Fruit fly (Drosophila melanogaster): ENCODE results near the gene Fkbp39.

Fkbp39 gene

DNA sequence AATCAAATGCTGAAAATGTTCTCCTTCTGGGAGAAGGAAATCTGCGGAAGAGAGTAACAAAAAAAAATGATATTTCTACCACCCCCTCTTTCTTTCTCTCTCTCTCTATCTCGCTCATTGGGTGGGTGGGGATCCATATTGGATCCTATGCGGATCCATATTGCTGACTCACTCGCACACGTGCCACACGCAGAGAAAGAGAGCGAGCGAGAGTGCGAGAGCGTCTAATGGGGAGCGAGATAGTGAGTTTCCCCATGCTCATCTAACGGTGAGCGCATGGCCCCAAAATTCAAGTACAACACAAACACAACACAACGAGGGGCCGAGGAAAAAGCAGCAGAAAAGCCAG, 46.3 kb downstream of the Fkbp39 start (continued):
- TF ChIP-seq Med (GFP tag): peak; percentile 64
- TF ChIP-seq CG10654 (GFP tag; optimal IDR thresholded peaks at IDR 0.05): no peak
- no peak for TF ChIP-seq Rfx (GFP tag; IDR thresholded peaks at IDR 0.05)
- TF ChIP-seq Hmr (GFP tag; optimal IDR thresholded peaks at IDR 0.05): peak; percentile 35
- no peak for TF ChIP-seq CG17186 (GFP tag; optimal IDR thresholded peaks at IDR 0.05)
- TF ChIP-seq ind (GFP tag; optimal IDR thresholded peaks at IDR 0.05): no peak
- TF ChIP-seq CG10979 (tag; optimal IDR thresholded peaks at IDR 0.05): no peak
- TF ChIP-seq CG7987 (GFP tag; optimal IDR thresholded peaks at IDR 0.05): peak; percentile 9
- TF ChIP-seq Trl (optimal IDR thresholded peaks at IDR 0.05): peak; percentile 88 to 92
- peak; percentile 38 for TF ChIP-seq Trl (GFP tag; optimal IDR thresholded peaks at IDR 0.05)
- no peak for TF ChIP-seq prd (optimal IDR thresholded peaks at IDR 0.05)
- no peak for TF ChIP-seq prd (GFP tag; IDR thresholded peaks at IDR 0.05)
- no peak for TF ChIP-seq CG11085 (GFP tag; IDR thresholded peaks at IDR 0.05)
- no peak for TF ChIP-seq CG6175 (GFP tag; IDR thresholded peaks at IDR 0.05)
- no peak for TF ChIP-seq danr (GFP tag; IDR thresholded peaks at IDR 0.05)
- no peak for TF ChIP-seq D19A (tag; optimal IDR thresholded peaks at IDR 0.05)
- TF ChIP-seq CG1529 (GFP tag; optimal IDR thresholded peaks at IDR 0.05): no peak
- peak; percentile 30 for TF ChIP-seq HmgZ (tag; optimal IDR thresholded peaks at IDR 0.05)
- no peak for TF ChIP-seq gfzf (GFP tag; optimal IDR thresholded peaks at IDR 0.05)
- TF ChIP-seq CG13424 (tag; optimal IDR thresholded peaks at IDR 0.05): no peak
- TF ChIP-seq toy (GFP tag; IDR thresholded peaks at IDR 0.05): no peak
- no peak for TF ChIP-seq GATAe (GFP tag; conservative IDR thresholded peaks at IDR 0.05)
- TF ChIP-seq CG8290 (GFP tag; optimal IDR thresholded peaks at IDR 0.05): no peak
- peak in 1 of 2 experiments; percentile 20 for TF ChIP-seq CG8290 (tag; optimal IDR thresholded peaks at IDR 0.05)
- TF ChIP-seq tll (GFP tag; optimal IDR thresholded peaks at IDR 0.05): no peak
- TF ChIP-seq Oaz (GFP tag; IDR thresholded peaks at IDR 0.05): no peak
- no peak for TF ChIP-seq gro (GFP tag; optimal IDR thresholded peaks at IDR 0.05)
- TF ChIP-seq CG17361 (GFP tag; IDR thresholded peaks at IDR 0.05): no peak
- no peak for TF ChIP-seq CG2199 (GFP tag; IDR thresholded peaks at IDR 0.05)
- TF ChIP-seq rib (GFP tag; IDR thresholded peaks at IDR 0.05): no peak
- TF ChIP-seq CG9797 (GFP tag; optimal IDR thresholded peaks at IDR 0.05): no peak
- TF ChIP-seq HLH4C (GFP tag; IDR thresholded peaks at IDR 0.05; ENCODE audit: partially characterized antibody): no peak
- no peak for TF ChIP-seq ash1 (GFP tag; optimal IDR thresholded peaks at IDR 0.05)
- no peak for TF ChIP-seq CG11456 (GFP tag; IDR thresholded peaks at IDR 0.05)
- no peak for TF ChIP-seq grau (tag; optimal IDR thresholded peaks at IDR 0.05)
- TF ChIP-seq CG11504 (tag; optimal IDR thresholded peaks at IDR 0.05): no peak
- no peak for TF ChIP-seq Jarid2 (GFP tag; optimal IDR thresholded peaks at IDR 0.05)
- TF ChIP-seq grn (GFP tag; optimal IDR thresholded peaks at IDR 0.05): peak; percentile 1
- TF ChIP-seq sug (tag; optimal IDR thresholded peaks at IDR 0.05): peak; percentile 96
- TF ChIP-seq CG3163 (GFP tag; optimal IDR thresholded peaks at IDR 0.05): peak; percentile 24
- TF ChIP-seq CG13894 (tag; optimal IDR thresholded peaks at IDR 0.05): no peak
- no peak for TF ChIP-seq pb (GFP tag; optimal IDR thresholded peaks at IDR 0.05)
- no peak for TF ChIP-seq Antp (GFP tag; optimal IDR thresholded peaks at IDR 0.05)
- no peak for TF ChIP-seq Bdp1 (GFP tag; optimal IDR thresholded peaks at IDR 0.05)
- no peak for TF ChIP-seq CG17612 (GFP tag; IDR thresholded peaks at IDR 0.05)
- no peak for TF ChIP-seq CG7839 (tag; optimal IDR thresholded peaks at IDR 0.05)
- TF ChIP-seq CG14667 (GFP tag; IDR thresholded peaks at IDR 0.05): no peak
- no peak for TF ChIP-seq tna (GFP tag; IDR thresholded peaks at IDR 0.05; ENCODE audit: partially characterized antibody)
- peak; percentile 50 for TF ChIP-seq HLHmδ (GFP tag; optimal IDR thresholded peaks at IDR 0.05)
- peak; percentile 48 for TF ChIP-seq cg (GFP tag; optimal IDR thresholded peaks at IDR 0.05)
- peak; percentile 30 for TF ChIP-seq gcm (GFP tag; optimal IDR thresholded peaks at IDR 0.05)
- TF ChIP-seq CG2678 (tag; optimal IDR thresholded peaks at IDR 0.05): peak; percentile 7
- no peak for TF ChIP-seq emc (GFP tag; optimal IDR thresholded peaks at IDR 0.05)

Data from whole organism, embryonic.